Worm (Caenorhabditis elegans): ENCODE results near the gene abu-14.

DNA sequence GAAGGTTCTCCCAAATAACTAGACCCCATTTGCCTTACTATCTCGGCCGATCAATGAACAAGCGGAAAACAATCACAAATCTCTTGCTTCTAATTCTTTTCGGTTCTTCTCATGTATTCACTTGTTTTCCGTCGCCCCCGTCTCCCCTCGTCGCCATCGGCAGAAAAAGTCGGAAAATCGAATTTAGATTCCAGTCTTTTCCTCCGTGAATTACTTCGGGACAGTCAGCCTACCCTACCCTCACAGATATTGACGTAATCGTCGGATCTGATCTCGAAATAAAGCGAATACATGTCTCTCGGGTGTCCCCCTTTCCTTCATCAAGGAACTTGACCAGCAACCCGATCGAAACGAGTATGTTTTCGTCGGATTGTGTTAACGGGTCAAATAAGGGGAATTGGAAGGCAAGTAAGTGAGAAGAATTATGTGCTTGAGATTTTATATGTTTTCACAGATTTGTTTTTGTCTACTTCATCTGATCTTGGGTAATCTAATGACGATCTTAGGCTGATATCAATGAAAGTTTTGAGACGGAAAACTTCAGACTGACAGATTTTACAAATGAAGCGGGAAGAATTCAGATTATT is 36.4 kb downstream of the abu-14 start:
- no peak for TF ChIP-seq W03F9.2 (tag; optimal IDR thresholded peaks at IDR 0.05)
- TF ChIP-seq dao-5 (tag; optimal IDR thresholded peaks at IDR 0.05), result no peak
- no peak for TF ChIP-seq him-1 (tag; optimal IDR thresholded peaks at IDR 0.05)
